Fruit fly (Drosophila melanogaster) whole organism, adult: ENCODE results near the gene CG4459.

Source experiments
- CG11617 ChIP-seq: fragments of 200-800 bp; sonication (Bioruptor generic); optimal IDR thresholded peaks from 2 replicates; lab custom pipeline; 2017; ENCODE audit warnings: mild to moderate bottlenecking, missing biosample characterization, missing genetic modification reagents, missing genetic modification characterization
- CG12768 ChIP-seq: fragments of 200-800 bp; sonication (Bioruptor generic); optimal IDR thresholded peaks from 2 replicates; lab custom pipeline; 2017; ENCODE audit warnings: missing biosample characterization, missing genetic modification characterization, mild to moderate bottlenecking, moderate library complexity, missing genetic modification reagents
- CG5204 ChIP-seq: fragments of 200-800 bp; sonication (Bioruptor generic); optimal IDR thresholded peaks from 2 replicates; lab custom pipeline; 2016; ENCODE audit warnings: missing biosample characterization, missing genetic modification characterization
- CG7101 ChIP-seq: fragments of 200-800 bp; sonication (Bioruptor generic); optimal IDR thresholded peaks from 2 replicates; lab custom pipeline; 2018; ENCODE audit warnings: missing biosample characterization, mild to moderate bottlenecking, missing genetic modification characterization, moderate library complexity
- kay ChIP-seq: fragments of 200-800 bp; sonication (Bioruptor generic); peaks from one replicate; lab custom pipeline; 2016; ENCODE audit warnings: missing biosample characterization, missing genetic modification characterization, borderline replicate concordance

dm6 chr3R:19891363-19891762 lies 37.1 kb downstream of the CG4459 start:
- TF ChIP-seq CG7101 (tag; lab: Kevin White, UChicago) (no peak), CG5204 (GFP tag; lab: Kevin White, UChicago) (no peak), CG12768 (GFP tag; lab: Kevin White, UChicago) (peak; percentile 12), kay (GFP tag; lab: Kevin White, UChicago) (no peak), CG11617 (GFP tag; lab: Kevin White, UChicago) (no peak)
